Fruit fly (Drosophila melanogaster): ENCODE measurements around the gene CG9393.

The CG9393 gene

dm6 chr3R:9570657-9571056 lies 7.2 kb upstream of the CG9393 start:
- no peak for TF ChIP-seq fd96Ca (GFP tag; IDR thresholded peaks at IDR 0.05)
- TF ChIP-seq EcR (GFP tag; optimal IDR thresholded peaks at IDR 0.05), result peak; percentile 30

- TF ChIP-seq CG32121 (GFP tag; IDR thresholded peaks at IDR 0.05) (no peak), CG15710 (tag; optimal IDR thresholded peaks at IDR 0.05) (no peak), gl (tag; optimal IDR thresholded peaks at IDR 0.05) (no peak), CG13204 (GFP tag; optimal IDR thresholded peaks at IDR 0.05) (no peak), CG9948 (tag; optimal IDR thresholded peaks at IDR 0.05) (no peak), CG34367 (tag; optimal IDR thresholded peaks at IDR 0.05) (no peak), CG12605 (GFP tag; IDR thresholded peaks at IDR 0.05) (no peak), CG8301 (tag; optimal IDR thresholded peaks at IDR 0.05) (no peak), CG8159 (tag; optimal IDR thresholded peaks at IDR 0.05) (no peak), Snoo (tag; optimal IDR thresholded peaks at IDR 0.05) (no peak), CG4496 (GFP tag; IDR thresholded peaks at IDR 0.05) (no peak), Pif1A (GFP tag; optimal IDR thresholded peaks at IDR 0.05) (no peak), D1 (tag; optimal IDR thresholded peaks at IDR 0.05) (no peak), EcR (GFP tag; optimal IDR thresholded peaks at IDR 0.05) (no peak), Ets98B (GFP tag; IDR thresholded peaks at IDR 0.05) (no peak), CG17806 (tag; optimal IDR thresholded peaks at IDR 0.05) (no peak), fd96Ca (GFP tag; IDR thresholded peaks at IDR 0.05) (no peak), CG14655 (GFP tag; optimal IDR thresholded peaks at IDR 0.05) (no peak)
Measured at dm6 chr3R:9570114-9570513, 6.6 kb upstream of the CG9393 start, which contains the start of gene CG16790. Gene CG16790, minus strand, starts transcription at chr3R:9570214.

dm6 chr3R:9565895-9566294 lies 2.4 kb upstream of the CG9393 start, which contains the start of gene CG16789:
Gene CG16789, plus strand, starts transcription at chr3R:9566195.
- TF ChIP-seq Snoo (tag; optimal IDR thresholded peaks at IDR 0.05), result no peak
- TF ChIP-seq EcR (GFP tag; optimal IDR thresholded peaks at IDR 0.05), result no peak
- no peak for TF ChIP-seq CG34367 (tag; optimal IDR thresholded peaks at IDR 0.05)
- no peak for TF ChIP-seq CG32121 (GFP tag; IDR thresholded peaks at IDR 0.05)
- no peak for TF ChIP-seq CG4496 (GFP tag; IDR thresholded peaks at IDR 0.05)

- TF ChIP-seq CG34367 (tag; optimal IDR thresholded peaks at IDR 0.05) (no peak), CG9948 (tag; optimal IDR thresholded peaks at IDR 0.05) (no peak), Ets98B (GFP tag; IDR thresholded peaks at IDR 0.05) (no peak), EcR (GFP tag; optimal IDR thresholded peaks at IDR 0.05) (no peak), fd96Ca (GFP tag; IDR thresholded peaks at IDR 0.05) (no peak), CG14655 (GFP tag; optimal IDR thresholded peaks at IDR 0.05) (no peak)
Measured at dm6 chr3R:9561121-9561520, 2.4 kb downstream of the CG9393 start.

- TF ChIP-seq CG8159 (tag; optimal IDR thresholded peaks at IDR 0.05), result peak; percentile 53
- TF ChIP-seq CG13204 (GFP tag; optimal IDR thresholded peaks at IDR 0.05), result no peak
- TF ChIP-seq Snoo (tag; optimal IDR thresholded peaks at IDR 0.05), result peak; percentile 31
- TF ChIP-seq CG9948 (tag; optimal IDR thresholded peaks at IDR 0.05), result peak; percentile 20
- peak; percentile 42; the same call in 1 of the 3 replicates for TF ChIP-seq fd96Ca (GFP tag; IDR thresholded peaks at IDR 0.05)
- TF ChIP-seq Ets98B (GFP tag; IDR thresholded peaks at IDR 0.05), result no peak
- no peak for TF ChIP-seq CG34367 (tag; optimal IDR thresholded peaks at IDR 0.05)
- no peak for TF ChIP-seq Pif1A (GFP tag; optimal IDR thresholded peaks at IDR 0.05)
- TF ChIP-seq CG17806 (tag; optimal IDR thresholded peaks at IDR 0.05), result peak; percentile 15
- TF ChIP-seq Pif1B (GFP tag; optimal IDR thresholded peaks at IDR 0.05), result no peak
- no peak for TF ChIP-seq CG12605 (GFP tag; IDR thresholded peaks at IDR 0.05)
- peak; percentile 48; the same call in 1 of the 2 replicates for TF ChIP-seq CG32121 (GFP tag; IDR thresholded peaks at IDR 0.05)
- TF ChIP-seq rn (GFP tag; IDR thresholded peaks at IDR 0.05), result peak; percentile 20; the same call in 1 of the 2 replicates
- TF ChIP-seq CG4496 (GFP tag; IDR thresholded peaks at IDR 0.05), result peak; percentile 55; the same call in 2 of the 3 replicates
- TF ChIP-seq CG15710 (tag; optimal IDR thresholded peaks at IDR 0.05), result peak; percentile 65
Measured at dm6 chr3R:9559413-9560014, 4.0 kb downstream of the CG9393 start, which contains the start of the genes AP-1mu and MBD-like. Gene AP-1mu, minus strand, starts transcription at chr3R:9559525. Gene MBD-like, plus strand, starts transcription at chr3R:9559760.

- TF ChIP-seq CG32121 (GFP tag; IDR thresholded peaks at IDR 0.05) (0 out of 2 replicates have a peak, but pooled peaks have one; percentile 10), CG8301 (tag; optimal IDR thresholded peaks at IDR 0.05) (no peak), CG4496 (GFP tag; IDR thresholded peaks at IDR 0.05) (peak; percentile 39; the same call in 1 of the 3 replicates), CG12605 (GFP tag; IDR thresholded peaks at IDR 0.05) (no peak), rn (GFP tag; IDR thresholded peaks at IDR 0.05) (no peak), CG8159 (tag; optimal IDR thresholded peaks at IDR 0.05) (peak; percentile 16), Snoo (tag; optimal IDR thresholded peaks at IDR 0.05) (peak; percentile 23), D1 (tag; optimal IDR thresholded peaks at IDR 0.05) (no peak)
Measured at dm6 chr3R:9555334-9555974, 8.0 kb downstream of the CG9393 start, which contains the start of the genes CG9386 and BckdhA. Gene CG9386, minus strand, starts transcription at chr3R:9555408. Gene BckdhA, plus strand, starts transcription at chr3R:9555785.

Measured in whole organism, pupa.